Fruit fly (Drosophila melanogaster) whole organism, adult: ENCODE data around the gene Ugt37C2.

Experiments
- CG11617 ChIP-seq: fragments of 200-800 bp; sonication (Bioruptor generic); optimal IDR thresholded peaks from 2 replicates; lab custom pipeline; 2017; ENCODE audit warnings: mild to moderate bottlenecking, missing biosample characterization, missing genetic modification reagents, missing genetic modification characterization
- CG1620 ChIP-seq: fragments of 200-800 bp; sonication (Bioruptor generic); optimal IDR thresholded peaks from 2 replicates; lab custom pipeline; 2016; ENCODE audit warnings: missing biosample characterization, missing genetic modification characterization
- CG5204 ChIP-seq: fragments of 200-800 bp; sonication (Bioruptor generic); optimal IDR thresholded peaks from 2 replicates; lab custom pipeline; 2016; ENCODE audit warnings: missing biosample characterization, missing genetic modification characterization
- Crg-1 ChIP-seq: fragments of 200-800 bp; sonication (Bioruptor generic); optimal IDR thresholded peaks from 2 replicates; lab custom pipeline; 2016; ENCODE audit warnings: missing biosample characterization, missing genetic modification characterization
- bab1 ChIP-seq: fragments of 200-800 bp; sonication (Bioruptor generic); optimal IDR thresholded peaks from 3 replicates; lab custom pipeline; 2019; ENCODE audit warnings: missing biosample characterization, mild to moderate bottlenecking, missing genetic modification characterization, moderate library complexity
- cnc ChIP-seq, 2 experiments: fragments of >200 bp; optimal IDR thresholded peaks; 2 replicates each; lab custom pipeline; 2017
- kay ChIP-seq: fragments of 200-800 bp; sonication (Bioruptor generic); peaks from one replicate; lab custom pipeline; 2016; ENCODE audit warnings: missing biosample characterization, missing genetic modification characterization, borderline replicate concordance
- tj ChIP-seq: fragments of 200-800 bp; sonication (Bioruptor generic); optimal IDR thresholded peaks from 3 replicates; lab custom pipeline; 2017; ENCODE audit warnings: missing biosample characterization, mild to moderate bottlenecking, missing genetic modification characterization, moderate library complexity

DNA sequence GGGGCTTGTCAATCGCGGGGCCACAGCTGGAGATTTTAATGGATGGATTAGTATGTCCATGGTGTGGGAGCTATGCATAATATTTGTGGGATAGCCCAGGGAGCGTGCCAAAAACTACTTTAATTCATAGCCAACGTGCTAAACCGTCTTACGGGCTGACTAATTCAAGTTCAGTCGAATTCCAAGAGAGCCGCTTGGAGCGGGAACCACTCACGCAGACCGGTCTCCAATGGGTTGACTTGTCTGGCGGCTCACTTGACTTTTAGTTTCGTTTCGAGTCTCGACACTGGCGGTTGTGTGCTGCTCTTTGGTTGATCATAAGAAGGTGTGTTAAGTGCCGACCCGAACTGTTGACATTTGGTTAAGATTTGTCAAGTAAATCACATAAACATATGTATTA lies 39.9 kb upstream of the Ugt37C2 start, which contains the start of gene yellow-b:
- TF ChIP-seq kay (no peak), Crg-1 (GFP tag; lab: Kevin White, UChicago) (no peak), CG1620 (GFP tag; lab: Kevin White, UChicago) (no peak), cnc (optimal IDR thresholded peaks at IDR 0.05; lab: Kevin White, UChicago) (no peak), tj (GFP tag; lab: Kevin White, UChicago) (no peak), CG11617 (GFP tag; lab: Kevin White, UChicago) (no peak), CG5204 (no peak), bab1 (GFP tag; lab: Kevin White, UChicago) (no peak)
